Worm (Caenorhabditis elegans) whole organism, L1 larva: Measurements from ENCODE around the gene C34F11.2.

ENCODE experiments used
- ceh-63 ChIP-seq: fragments of 200-800 bp; sonication (Bioruptor generic); optimal IDR thresholded peaks from 2 replicates; lab custom pipeline; 2018; ENCODE audit warnings: mild to moderate bottlenecking, missing genetic modification characterization, missing compliant biosample characterization
- fkh-10 ChIP-seq: sonication (generic microtip); optimal IDR thresholded peaks from 2 replicates; lab custom pipeline; 2017; ENCODE audit warnings: missing biosample characterization, missing genetic modification reagents, missing genetic modification characterization
- lir-3 ChIP-seq: sonication (generic microtip); optimal IDR thresholded peaks from 2 replicates; lab custom pipeline; 2016; ENCODE audit warnings: mild to moderate bottlenecking, missing genetic modification characterization, moderate library complexity, missing compliant biosample characterization; ENCODE audit not compliant: poor library complexity
- pag-3 ChIP-seq: sonication (generic microtip); optimal IDR thresholded peaks from 2 replicates; lab custom pipeline; 2017; ENCODE audit warnings: missing genetic modification characterization, mild to moderate bottlenecking, missing compliant biosample characterization, antibody characterized with exemption, borderline replicate concordance; ENCODE audit not compliant: insufficient read depth
- unc-86 ChIP-seq: sonication (generic microtip); optimal IDR thresholded peaks from 2 replicates; lab custom pipeline; 2016; ENCODE audit warnings: missing genetic modification characterization, missing compliant biosample characterization

ce11 chrII:5170932-5171331 is 41.1 kb upstream of the C34F11.2 start, which contains the start of gene srb-1:
- TF ChIP-seq fkh-10 (no peak), ceh-63 (no peak), unc-86 (tag; lab: Kevin White, UChicago) (no peak), pag-3 (no peak), lir-3 (tag; lab: Kevin White, UChicago) (no peak)
